Worm (Caenorhabditis elegans): Measurements from ENCODE around the gene nspc-10.

The nspc-10 gene

DNA sequence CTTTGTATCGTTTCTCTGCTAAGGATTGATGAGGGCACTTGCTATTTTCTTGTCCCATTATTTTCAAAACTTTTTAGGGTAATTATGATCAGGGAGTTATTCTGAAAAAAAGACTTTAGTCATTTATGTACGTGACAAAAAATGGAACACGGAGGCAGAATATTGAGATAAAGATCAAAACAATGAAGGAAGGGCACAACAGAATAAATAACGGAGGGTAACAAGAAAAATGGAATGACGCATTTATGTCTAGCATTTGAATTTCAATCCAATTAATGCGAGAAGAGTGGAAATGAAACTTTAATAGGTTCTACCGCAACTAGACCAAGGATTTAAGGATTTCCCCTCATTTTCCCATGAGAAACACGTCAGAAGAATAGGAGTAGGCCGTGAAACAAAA lies 34.9 kb downstream of the nspc-10 start, which contains the start of gene glb-13:
Gene glb-13, minus strand, starts transcription at position 101 of the 400 bp plus-strand sequence.
- TF ChIP-seq skn-1 (tag; optimal IDR thresholded peaks at IDR 0.05) (no peak), sem-4 (tag; optimal IDR thresholded peaks at IDR 0.05) (no peak), sma-3 (GFP tag; optimal IDR thresholded peaks at IDR 0.05) (no peak), ztf-11 (tag; optimal IDR thresholded peaks at IDR 0.05) (no peak), unc-62 (GFP tag; optimal IDR thresholded peaks at IDR 0.05) (no peak), nhr-129 (tag; optimal IDR thresholded peaks at IDR 0.05) (no peak), dmd-4 (tag; optimal IDR thresholded peaks at IDR 0.05) (no peak)

DNA sequence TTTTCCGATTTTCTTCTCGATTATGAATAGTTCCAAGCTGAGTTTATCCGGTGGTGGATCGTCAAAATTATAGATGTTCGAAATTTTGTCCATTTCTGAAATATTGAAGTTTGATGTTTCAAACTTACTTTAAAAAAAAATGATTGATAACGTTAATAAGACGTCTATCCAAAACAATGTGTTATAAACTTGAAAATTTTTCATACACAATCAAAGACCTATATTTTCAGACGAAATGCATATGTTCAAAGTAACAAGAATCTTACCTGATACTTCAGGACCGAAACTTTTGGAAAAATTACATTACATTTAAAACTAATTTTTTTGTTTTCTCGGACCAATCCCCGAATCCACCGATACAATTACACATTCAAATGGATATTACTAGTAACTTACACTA lies 48.0 kb downstream of the nspc-10 start, which contains the start of gene nekl-3:
Gene nekl-3, minus strand, starts transcription at position 101 of the 400 bp plus-strand sequence.
- TF ChIP-seq nhr-129 (tag; optimal IDR thresholded peaks at IDR 0.05) (no peak), nhr-23 (tag; optimal IDR thresholded peaks at IDR 0.05) (no peak), mbf-1 (tag; optimal IDR thresholded peaks at IDR 0.05) (no peak), mdl-1 (tag; optimal IDR thresholded peaks at IDR 0.05) (no peak), snpc-4 (tag; optimal IDR thresholded peaks at IDR 0.05) (no peak), mab-5 (tag; optimal IDR thresholded peaks at IDR 0.05) (no peak), ztf-1 (GFP tag; conservative IDR thresholded peaks at IDR 0.05) (no peak), sma-9 (GFP tag; optimal IDR thresholded peaks at IDR 0.05) (no peak), sma-9 (tag; optimal IDR thresholded peaks at IDR 0.05) (no peak), nhr-11 (tag; optimal IDR thresholded peaks at IDR 0.05) (no peak), ZK546.5 (tag; optimal IDR thresholded peaks at IDR 0.05) (no peak), nhr-77 (tag; optimal IDR thresholded peaks at IDR 0.05) (no peak), nhr-12 (tag; optimal IDR thresholded peaks at IDR 0.05) (no peak), elt-1 (tag; optimal IDR thresholded peaks at IDR 0.05) (no peak), lin-39 (tag; optimal IDR thresholded peaks at IDR 0.05) (no peak), nhr-237 (tag; optimal IDR thresholded peaks at IDR 0.05) (no peak), lin-13 (GFP tag; optimal IDR thresholded peaks at IDR 0.05) (no peak), blmp-1 (tag; optimal IDR thresholded peaks at IDR 0.05; ENCODE audit: insufficient read depth) (no peak)
